Worm (Caenorhabditis elegans): Measurements from ENCODE around the gene sre-38.

DNA sequence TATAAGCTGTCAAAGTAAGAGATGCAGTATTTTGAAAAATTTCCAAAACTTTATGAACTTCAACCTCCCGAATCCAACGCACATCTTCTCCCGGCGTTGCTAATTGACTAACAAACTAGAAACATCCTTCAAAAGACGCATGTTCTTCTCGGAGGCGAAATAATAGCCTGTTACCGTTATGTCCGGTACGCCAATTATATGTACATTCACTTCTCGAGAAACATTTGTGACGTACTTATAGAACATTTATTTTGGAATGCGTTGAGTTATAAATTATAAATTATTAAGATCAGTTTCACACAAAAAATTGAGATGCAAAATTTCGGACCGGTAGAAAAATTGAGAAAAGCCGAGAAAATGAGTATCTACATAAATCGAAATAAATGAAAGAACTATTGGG is 39.6 kb downstream of the sre-38 start, which contains the start of gene T21B4.3:
- no peak for TF ChIP-seq him-1 (tag; optimal IDR thresholded peaks at IDR 0.05)
- no peak for TF ChIP-seq W03F9.2 (tag; optimal IDR thresholded peaks at IDR 0.05)
- no peak for TF ChIP-seq dao-5 (tag; optimal IDR thresholded peaks at IDR 0.05)
